Worm (Caenorhabditis elegans) whole organism, L1 larva: ENCODE results near the gene twk-3.
A peak's percentile ranks its signal among the peaks of the same experiment; 100 is the strongest.

Source experiments
- C34B4.2 ChIP-seq: sonication (generic microtip); optimal IDR thresholded peaks from 2 replicates; lab custom pipeline; 2017; ENCODE audit warnings: mild to moderate bottlenecking, missing genetic modification characterization, missing compliant biosample characterization
- F16B12.6 ChIP-seq: fragments of 150-350 bp; optimal IDR thresholded peaks from 2 replicates; lab custom pipeline; 2014; ENCODE audit warnings: missing biosample characterization, missing genetic modification characterization
- aha-1 ChIP-seq: fragments of 150-350 bp; optimal IDR thresholded peaks from 2 replicates; lab custom pipeline; 2014; ENCODE audit warnings: missing biosample characterization, missing genetic modification characterization
- aly-2 ChIP-seq: fragments of 150-350 bp; optimal IDR thresholded peaks from 2 replicates; lab custom pipeline; 2014; ENCODE audit warnings: missing biosample characterization, missing genetic modification characterization
- blmp-1 ChIP-seq: fragments of 150-350 bp; optimal IDR thresholded peaks from 2 replicates; lab custom pipeline; 2014; ENCODE audit warnings: missing biosample characterization, missing genetic modification characterization
- ceh-82 ChIP-seq, 3 experiments: fragments of 150-350 bp in 1 of 3; sonication (generic microtip) in 2 of 3; optimal IDR thresholded peaks; 2 replicates each; lab custom pipeline; 2014 to 2017; ENCODE audit warnings: missing biosample characterization in 3 of 3, missing genetic modification characterization in 3 of 3
- ceh-90 ChIP-seq: sonication (generic microtip); optimal IDR thresholded peaks from 2 replicates; lab custom pipeline; 2016; ENCODE audit warnings: missing genetic modification characterization, missing compliant biosample characterization
- dpl-1 ChIP-seq, 3 experiments: fragments of 150-350 bp in 2 of 3; sonication (generic microtip) in 1 of 3; optimal IDR thresholded peaks; 2 replicates each; lab custom pipeline; 2014 to 2017; ENCODE audit warnings: missing biosample characterization in 3 of 3, missing genetic modification characterization in 3 of 3, missing genetic modification reagents in 3 of 3
- efl-1 ChIP-seq, 4 experiments: fragments of 150-350 bp; optimal IDR thresholded peaks in 3 of 4; peaks in 1 of 4; 1 replicate in 1 of 4; 2 replicates in 3 of 4; lab custom pipeline; 2014; ENCODE audit warnings: missing biosample characterization in 2 of 4, missing genetic modification characterization in 2 of 4, missing genetic modification reagents in 2 of 4
- efl-3 ChIP-seq: fragments of 200-800 bp; sonication (Bioruptor generic); optimal IDR thresholded peaks from 2 replicates; lab custom pipeline; 2018; ENCODE audit warnings: mild to moderate bottlenecking, missing genetic modification characterization, missing compliant biosample characterization
- elt-3 ChIP-seq, 6 experiments: fragments of 150-350 bp in 1 of 6; sonication (generic microtip); optimal IDR thresholded peaks; 2 replicates each; lab custom pipeline; 2017 to 2018; ENCODE audit warnings: missing biosample characterization in 6 of 6, missing genetic modification characterization in 6 of 6, inconsistent platforms in 1 of 6
- fkh-8 ChIP-seq: sonication (generic microtip); optimal IDR thresholded peaks from 2 replicates; lab custom pipeline; 2016; ENCODE audit warnings: mild to moderate bottlenecking, missing genetic modification characterization, missing compliant biosample characterization
- hpl-2 ChIP-seq: fragments of 150-350 bp; optimal IDR thresholded peaks from 2 replicates; lab custom pipeline; 2014; ENCODE audit warnings: missing biosample characterization, missing genetic modification reagents, missing genetic modification characterization
- jun-1 ChIP-seq: fragments of 150-350 bp; optimal IDR thresholded peaks from 2 replicates; lab custom pipeline; 2014; ENCODE audit warnings: missing biosample characterization, missing genetic modification reagents, missing genetic modification characterization
- lin-14 ChIP-seq: fragments of 200-800 bp; sonication (Bioruptor generic); optimal IDR thresholded peaks from 2 replicates; lab custom pipeline; 2018; ENCODE audit warnings: mild to moderate bottlenecking, missing genetic modification characterization, moderate library complexity, missing compliant biosample characterization
- lin-35 ChIP-seq, 2 experiments: fragments of 150-350 bp; optimal IDR thresholded peaks; 2 replicates each; lab custom pipeline; 2014; ENCODE audit warnings: missing biosample characterization in 2 of 2, missing genetic modification characterization in 2 of 2, missing genetic modification reagents in 2 of 2
- lsy-2 ChIP-seq, 2 experiments: fragments of 150-350 bp; optimal IDR thresholded peaks; 2 replicates each; lab custom pipeline; 2014; ENCODE audit warnings: missing biosample characterization in 2 of 2, missing genetic modification characterization in 2 of 2
- mdl-1 ChIP-seq, 2 experiments: fragments of 150-350 bp; optimal IDR thresholded peaks; 2 replicates each; lab custom pipeline; 2014 to 2017; ENCODE audit warnings: missing biosample characterization in 2 of 2, missing genetic modification characterization in 2 of 2, inconsistent platforms in 1 of 2
- mef-2 ChIP-seq: fragments of 150-350 bp; optimal IDR thresholded peaks from 2 replicates; lab custom pipeline; 2014; ENCODE audit warnings: missing biosample characterization, missing genetic modification characterization
- nhr-12 ChIP-seq: sonication (generic microtip); optimal IDR thresholded peaks from 2 replicates; lab custom pipeline; 2017; ENCODE audit warnings: missing biosample characterization, missing genetic modification characterization
- nhr-237 ChIP-seq: fragments of 150-350 bp; optimal IDR thresholded peaks from 2 replicates; lab custom pipeline; 2014; ENCODE audit warnings: missing biosample characterization, missing genetic modification characterization
- nhr-71 ChIP-seq: sonication (generic microtip); optimal IDR thresholded peaks from 2 replicates; lab custom pipeline; 2016; ENCODE audit warnings: mild to moderate bottlenecking, missing genetic modification characterization, moderate library complexity, missing compliant biosample characterization
- nhr-85 ChIP-seq: sonication (generic microtip); peaks from one replicate; lab custom pipeline; 2016; ENCODE audit warnings: missing genetic modification characterization, inconsistent platforms, missing compliant biosample characterization
- pqm-1 ChIP-seq: sonication (generic microtip); optimal IDR thresholded peaks from 3 replicates; lab custom pipeline; 2017; ENCODE audit warnings: missing biosample characterization, missing genetic modification characterization
- snu-23 ChIP-seq: sonication (generic microtip); optimal IDR thresholded peaks from 2 replicates; lab custom pipeline; 2016; ENCODE audit warnings: missing genetic modification characterization, missing compliant biosample characterization
- sptf-1 ChIP-seq: fragments of 150-350 bp; optimal IDR thresholded peaks from 2 replicates; lab custom pipeline; 2014; ENCODE audit warnings: missing biosample characterization, missing genetic modification characterization
- sup-37 ChIP-seq: fragments of 200-800 bp; sonication (Bioruptor generic); optimal IDR thresholded peaks from 2 replicates; lab custom pipeline; 2018; ENCODE audit warnings: mild to moderate bottlenecking, missing genetic modification characterization, missing compliant biosample characterization
- tbx-2 ChIP-seq: sonication (generic microtip); optimal IDR thresholded peaks from 2 replicates; lab custom pipeline; 2016; ENCODE audit warnings: missing genetic modification characterization, missing compliant biosample characterization
- vab-15 ChIP-seq: sonication (generic microtip); optimal IDR thresholded peaks from 2 replicates; lab custom pipeline; 2017; ENCODE audit warnings: missing genotype, mild to moderate bottlenecking, missing genetic modification characterization, missing compliant biosample characterization
- zag-1 ChIP-seq: fragments of 150-350 bp; optimal IDR thresholded peaks from 2 replicates; lab custom pipeline; 2014; ENCODE audit warnings: missing biosample characterization, missing genetic modification characterization
- ztf-11 ChIP-seq, 2 experiments: sonication (generic microtip); optimal IDR thresholded peaks; 2 replicates each; lab custom pipeline; 2016 to 2017; ENCODE audit warnings: missing genetic modification characterization in 2 of 2, missing biosample characterization in 1 of 2, missing compliant biosample characterization in 1 of 2

twk-3 gene

DNA sequence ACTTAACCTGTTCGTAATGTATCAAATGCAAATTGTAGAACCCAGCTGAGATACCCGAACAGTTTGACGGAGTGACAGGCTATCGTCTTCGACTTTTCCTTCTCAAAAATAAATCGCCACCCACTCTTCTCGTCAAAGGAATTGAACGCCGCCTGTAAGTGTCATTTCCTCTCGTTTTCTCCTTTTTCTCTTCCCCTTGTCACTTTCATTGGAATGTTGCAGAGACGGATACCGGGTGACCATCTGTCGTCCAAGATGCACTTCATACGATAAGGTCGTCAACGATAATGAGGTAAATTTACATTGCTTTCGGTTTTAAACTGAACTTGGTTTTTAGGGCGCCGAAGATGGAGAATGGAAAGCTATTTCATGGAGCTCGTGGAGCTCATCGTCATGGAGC lies 12.8 kb downstream of the twk-3 start:
- TF ChIP-seq elt-3 (tag; optimal IDR thresholded peaks at IDR 0.05; lab: Kevin White, UChicago) (peak in 1 of 6 experiments; percentile 27), snu-23 (no peak), nhr-85 (tag; lab: Kevin White, UChicago) (peak; percentile 30), tbx-2 (no peak), lin-14 (GFP tag; lab: Kevin White, UChicago) (peak; percentile 34), ceh-90 (tag; lab: Kevin White, UChicago) (no peak), blmp-1 (tag; lab: Kevin White, UChicago) (peak; percentile 100)

DNA sequence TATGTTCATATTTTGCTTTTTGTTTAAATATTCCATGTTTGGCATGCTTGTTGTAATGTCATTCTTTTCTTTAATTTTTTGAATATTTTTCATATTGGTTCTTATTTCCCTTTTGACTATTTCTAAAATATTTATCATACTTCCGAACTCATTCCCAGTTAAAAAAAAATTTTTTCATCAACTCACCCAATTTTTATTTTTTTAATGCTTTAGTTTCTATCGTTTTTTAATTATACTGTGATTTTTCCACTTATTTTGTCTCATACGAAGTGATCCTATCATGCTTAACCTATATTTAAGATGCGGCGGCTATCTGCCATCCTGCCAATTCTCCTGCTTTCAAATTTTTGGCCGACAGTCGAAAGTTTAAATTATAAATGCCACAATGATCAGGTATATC lies 14.1 kb downstream of the twk-3 start, which contains the start of gene qua-1:
qua-1 (plus strand) TSS at position 301 of the 400 bp plus-strand sequence.
- TF ChIP-seq ztf-11 (tag; optimal IDR thresholded peaks at IDR 0.05; lab: Kevin White, UChicago) (no peak), efl-3 (GFP tag; lab: Kevin White, UChicago) (no peak), mdl-1 (tag; optimal IDR thresholded peaks at IDR 0.05; lab: Kevin White, UChicago) (no peak), nhr-12 (tag; lab: Kevin White, UChicago) (no peak), aha-1 (tag; lab: Kevin White, UChicago) (no peak)

- no peak for TF ChIP-seq efl-1 (optimal IDR thresholded peaks at IDR 0.05; lab: Kevin White, UChicago)
- TF ChIP-seq efl-1 (GFP tag; optimal IDR thresholded peaks at IDR 0.05 in 1 of 2; lab: Kevin White, UChicago) = no peak
- peak; percentile 96 for TF ChIP-seq blmp-1 (tag; lab: Kevin White, UChicago)
- no peak for TF ChIP-seq lsy-2 (tag; optimal IDR thresholded peaks at IDR 0.05; lab: Kevin White, UChicago)
Observed at ce11 chrII:8193922-8194321, 18.7 kb downstream of the twk-3 start.

- TF ChIP-seq nhr-237 (tag; lab: Kevin White, UChicago) (no peak), zag-1 (tag; lab: Kevin White, UChicago) (no peak), mef-2 (tag; lab: Kevin White, UChicago) (no peak), fkh-8 (tag; lab: Kevin White, UChicago) (no peak), C34B4.2 (no peak), hpl-2 (no peak), sup-37 (GFP tag; lab: Kevin White, UChicago) (no peak), pqm-1 (tag; lab: Kevin White, UChicago) (no peak), nhr-71 (tag; lab: Kevin White, UChicago) (no peak), dpl-1 (GFP tag; optimal IDR thresholded peaks at IDR 0.05; lab: Kevin White, UChicago) (no peak), sptf-1 (tag; lab: Kevin White, UChicago) (no peak)
Observed at ce11 chrII:8193126-8193525, 19.5 kb downstream of the twk-3 start, which contains the start of gene T05C12.9. Gene T05C12.9 (minus strand): TSS chrII:8193226.

DNA sequence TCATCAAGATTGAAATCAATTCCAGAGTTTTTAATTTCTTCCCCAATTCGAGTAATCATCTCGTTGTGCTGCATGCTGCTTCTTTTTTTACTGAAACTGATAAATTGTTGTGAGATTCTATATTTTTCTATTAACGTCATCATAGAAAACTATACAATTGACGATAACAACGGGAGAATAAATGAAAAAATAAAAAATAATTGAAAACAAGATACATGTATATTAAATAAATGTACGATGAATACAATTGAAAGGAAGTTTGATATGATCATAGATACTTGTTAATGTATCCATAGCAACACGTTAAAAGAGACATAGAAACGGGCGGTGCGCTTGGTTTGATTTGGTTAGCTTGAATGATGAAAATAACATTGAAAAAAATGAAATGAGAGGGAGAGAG lies 22.1 kb downstream of the twk-3 start, which contains the start of gene T05C12.8:
T05C12.8 (minus strand) TSS at position 101 of the 400 bp plus-strand sequence.
- TF ChIP-seq fkh-8 (tag; lab: Kevin White, UChicago) (peak; percentile 85), jun-1 (no peak)

DNA sequence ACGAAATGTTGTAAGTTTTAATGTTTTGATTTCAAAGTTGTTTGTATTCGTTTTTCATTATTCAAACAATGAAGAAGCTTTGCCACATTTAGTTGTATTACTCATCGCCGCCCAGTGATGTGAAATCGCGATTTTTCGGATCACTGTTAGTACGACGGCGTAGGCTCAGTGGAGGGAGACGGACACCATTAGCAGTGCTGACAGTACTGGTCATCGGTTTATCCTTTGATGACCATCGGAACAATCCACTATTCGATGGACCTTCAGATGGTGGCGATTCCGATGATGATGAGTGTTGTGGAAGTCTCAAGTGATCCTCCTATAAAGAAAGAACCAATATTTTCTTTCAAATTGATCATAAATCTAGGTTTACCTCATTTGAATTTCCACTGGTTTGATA lies 25.1 kb downstream of the twk-3 start:
- TF ChIP-seq lin-35 (GFP tag; optimal IDR thresholded peaks at IDR 0.05; lab: Kevin White, UChicago) (peak in 1 of 2 experiments; percentile 1), F16B12.6 (tag; lab: Kevin White, UChicago) (no peak), vab-15 (tag; lab: Kevin White, UChicago) (no peak), aly-2 (tag; lab: Kevin White, UChicago) (peak; percentile 5), elt-3 (tag; optimal IDR thresholded peaks at IDR 0.05; lab: Kevin White, UChicago) (no peak), ceh-82 (tag; optimal IDR thresholded peaks at IDR 0.05; lab: Kevin White, UChicago) (no peak), nhr-85 (tag; lab: Kevin White, UChicago) (peak; percentile 53)
